Worm (Caenorhabditis elegans): Measurements from ENCODE around the gene F28H7.7.

Gene F28H7.7

DNA sequence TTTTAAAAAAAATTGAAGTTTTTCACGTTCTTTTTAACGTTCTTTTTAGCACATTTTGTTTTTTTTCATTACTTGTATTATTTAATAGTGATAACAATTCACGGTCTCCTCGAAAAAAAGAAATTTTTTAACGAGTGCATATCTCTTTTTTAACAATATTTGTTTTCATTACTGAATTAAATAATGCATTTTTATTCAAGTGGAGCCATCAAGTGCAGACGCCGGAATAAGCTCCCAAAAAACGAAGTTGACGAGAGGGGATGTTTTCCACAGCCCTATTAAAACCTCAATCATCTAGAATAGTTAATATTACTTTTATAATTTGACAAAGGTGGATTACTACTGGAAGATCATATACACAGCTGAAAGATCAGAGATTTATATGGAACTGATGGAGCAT, 2.7 kb upstream of the F28H7.7 start, which contains the start of gene irld-6:
Gene irld-6 (minus strand): TSS at position 101 of the 400 bp plus-strand sequence.
- no peak for TF ChIP-seq ref-2 (tag; optimal IDR thresholded peaks at IDR 0.05)
- no peak for TF ChIP-seq elt-4 (tag; optimal IDR thresholded peaks at IDR 0.05)
- no peak for TF ChIP-seq K09A11.1 (tag; optimal IDR thresholded peaks at IDR 0.05; ENCODE audit: insufficient read depth)
- TF ChIP-seq hlh-13 (GFP tag; optimal IDR thresholded peaks at IDR 0.05): no peak
- TF ChIP-seq sox-4 (tag; optimal IDR thresholded peaks at IDR 0.05): no peak
- no peak for TF ChIP-seq fkh-6 (tag; optimal IDR thresholded peaks at IDR 0.05)
- no peak for TF ChIP-seq pqm-1 (tag; optimal IDR thresholded peaks at IDR 0.05)
- TF ChIP-seq mec-3 (tag; optimal IDR thresholded peaks at IDR 0.05; ENCODE audit: borderline replicate concordance): no peak
- TF ChIP-seq ceh-6 (GFP tag; optimal IDR thresholded peaks at IDR 0.05): no peak
- TF ChIP-seq syd-9 (tag; optimal IDR thresholded peaks at IDR 0.05): no peak
- TF ChIP-seq pag-3 (tag; optimal IDR thresholded peaks at IDR 0.05; ENCODE audit: borderline replicate concordance): no peak
- TF ChIP-seq rnt-1 (tag; optimal IDR thresholded peaks at IDR 0.05): no peak
- TF ChIP-seq dve-1 (tag; optimal IDR thresholded peaks at IDR 0.05): no peak
- TF ChIP-seq unc-3 (GFP tag; conservative IDR thresholded peaks at IDR 0.05): no peak
- TF ChIP-seq unc-3 (tag; optimal IDR thresholded peaks at IDR 0.05): no peak
- TF ChIP-seq ceh-45 (GFP tag; IDR thresholded peaks at IDR 0.05): no peak
- no peak for TF ChIP-seq eyg-1 (tag; optimal IDR thresholded peaks at IDR 0.05)
- TF ChIP-seq odd-2 (tag; optimal IDR thresholded peaks at IDR 0.05): no peak
- TF ChIP-seq pha-4 (tag; optimal IDR thresholded peaks at IDR 0.05): no peak

DNA sequence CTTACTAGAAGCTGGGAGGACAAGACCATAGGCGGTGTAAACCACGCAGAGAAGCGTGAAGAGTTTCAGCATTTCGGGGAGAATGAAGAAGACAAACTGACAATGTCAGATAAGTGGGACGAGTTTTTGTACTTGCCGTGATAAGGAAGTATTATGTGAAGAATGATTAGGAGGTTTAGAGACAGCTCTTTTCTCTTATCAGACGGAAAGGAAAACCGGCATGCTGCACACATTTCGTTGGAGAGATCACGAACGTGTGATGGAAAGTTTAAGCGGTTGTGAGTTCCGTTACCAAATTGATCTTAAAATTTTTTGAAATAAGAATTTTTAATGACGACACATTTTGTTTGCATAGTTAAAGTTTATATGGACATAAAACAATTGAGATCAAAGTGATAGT, 3.3 kb downstream of the F28H7.7 start, which contains the start of gene F28H7.3:
Gene F28H7.3 (minus strand): TSS at position 159 of the 400 bp plus-strand sequence.
- TF ChIP-seq hlh-15 (tag; optimal IDR thresholded peaks at IDR 0.05): no peak
- peak; percentile 78 for TF ChIP-seq elt-2 (tag; optimal IDR thresholded peaks at IDR 0.05)

DNA sequence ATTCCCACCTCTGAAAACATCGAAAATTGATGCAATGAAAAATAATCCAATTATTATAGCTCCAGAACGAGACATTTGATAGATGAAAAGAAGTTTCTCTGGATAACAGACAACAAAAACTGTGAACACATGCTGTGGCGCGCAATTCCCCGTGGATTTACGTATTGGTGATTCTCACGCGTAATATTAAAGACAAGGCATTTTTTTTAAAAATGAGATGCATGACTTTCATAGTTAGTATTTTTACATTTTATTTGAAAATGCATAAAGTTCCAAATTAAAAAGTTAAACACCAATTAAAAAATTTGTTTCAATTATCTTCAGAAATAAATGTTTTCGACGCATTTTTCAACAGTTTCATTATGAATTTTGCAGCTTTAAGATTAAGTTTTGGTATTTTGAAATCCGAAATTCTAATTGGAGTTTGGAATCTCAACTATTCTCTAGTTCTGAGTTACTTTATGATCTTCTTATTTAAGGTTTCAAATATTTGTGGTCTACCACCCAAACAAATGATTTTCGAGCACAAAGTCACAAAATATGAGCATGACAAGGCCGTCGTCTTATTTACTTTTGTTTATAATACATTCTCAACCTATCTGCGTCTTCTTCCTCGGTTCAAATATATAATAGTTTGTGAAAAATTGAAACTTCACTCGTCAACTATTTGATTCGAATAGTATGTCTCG, 6.5 kb downstream of the F28H7.7 start, which contains the start of the genes selt-1.2 and F28H7.2:
Gene selt-1.2 (minus strand): TSS at position 101 of the 689 bp plus-strand sequence.
Gene F28H7.2 (plus strand): TSS at position 639 of the 689 bp plus-strand sequence.
- no peak for TF ChIP-seq ref-2 (tag; optimal IDR thresholded peaks at IDR 0.05)
- no peak for TF ChIP-seq elt-2 (tag; optimal IDR thresholded peaks at IDR 0.05)
- no peak for TF ChIP-seq ttx-3 (tag; optimal IDR thresholded peaks at IDR 0.05)
- no peak for TF ChIP-seq hlh-8 (tag; optimal IDR thresholded peaks at IDR 0.05)
- no peak for TF ChIP-seq mec-3 (tag; optimal IDR thresholded peaks at IDR 0.05; ENCODE audit: borderline replicate concordance)

DNA sequence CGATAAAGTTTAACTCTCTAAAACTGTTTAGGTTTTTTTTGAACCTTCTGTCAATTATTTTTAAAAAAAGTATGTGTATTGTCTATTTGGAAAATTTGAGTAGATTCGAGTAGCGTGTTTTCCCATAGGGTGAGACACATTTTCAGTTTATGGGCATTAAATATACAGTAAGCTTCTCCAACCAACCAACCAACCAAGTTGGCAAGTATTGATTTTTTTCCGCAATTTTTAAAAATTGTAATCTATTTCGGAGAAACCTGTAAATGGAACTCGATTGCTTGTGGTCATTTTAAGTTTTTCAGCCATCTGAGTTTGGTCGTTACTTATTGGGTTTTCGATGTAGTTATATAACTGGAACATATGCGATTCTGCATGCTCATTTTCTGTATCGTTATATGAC, 8.9 kb downstream of the F28H7.7 start, which contains the start of gene srj-21:
Gene srj-21 (plus strand): TSS at position 301 of the 400 bp plus-strand sequence.
- TF ChIP-seq pat-9 (tag; optimal IDR thresholded peaks at IDR 0.05): no peak
- no peak for TF ChIP-seq madf-2 (tag; optimal IDR thresholded peaks at IDR 0.05)
- TF ChIP-seq ztf-16 (tag; optimal IDR thresholded peaks at IDR 0.05): no peak
- no peak for TF ChIP-seq T23F11.4 (GFP tag; optimal IDR thresholded peaks at IDR 0.05)
- TF ChIP-seq mec-3 (tag; optimal IDR thresholded peaks at IDR 0.05; ENCODE audit: borderline replicate concordance): no peak
- no peak for TF ChIP-seq F13H6.1 (tag; optimal IDR thresholded peaks at IDR 0.05)

DNA sequence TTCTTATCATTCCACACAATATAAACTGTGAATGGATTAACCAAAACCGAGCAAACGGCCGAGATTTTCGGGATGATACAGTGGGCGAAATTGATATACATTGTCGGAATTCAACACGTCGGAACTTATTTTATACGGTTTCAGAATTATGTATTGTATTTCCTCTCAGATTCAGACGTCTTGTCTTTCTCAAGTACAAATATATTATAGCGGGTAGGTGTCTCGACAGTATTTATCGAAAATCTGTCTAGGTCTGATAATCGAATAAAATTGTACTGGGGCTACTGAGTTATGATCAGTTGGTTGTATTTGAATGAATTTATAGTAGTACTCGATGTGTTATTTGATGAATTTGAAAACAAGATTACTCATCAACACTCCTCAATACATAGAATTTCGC, 10.3 kb downstream of the F28H7.7 start, which contains the start of gene srj-22:
Gene srj-22 (minus strand): TSS at position 101 of the 400 bp plus-strand sequence.
- TF ChIP-seq fkh-6 (tag; optimal IDR thresholded peaks at IDR 0.05) (no peak), C08G9.2 (tag; optimal IDR thresholded peaks at IDR 0.05) (no peak), tbx-2 (tag; optimal IDR thresholded peaks at IDR 0.05) (no peak), ets-4 (tag; optimal IDR thresholded peaks at IDR 0.05) (no peak), pat-9 (tag; optimal IDR thresholded peaks at IDR 0.05) (no peak), dve-1 (tag; optimal IDR thresholded peaks at IDR 0.05) (no peak), hlh-8 (tag; optimal IDR thresholded peaks at IDR 0.05) (no peak), ceh-30 (tag; optimal IDR thresholded peaks at IDR 0.05) (no peak), dmd-4 (tag; optimal IDR thresholded peaks at IDR 0.05; ENCODE audit: borderline replicate concordance) (no peak), nhr-232 (tag; optimal IDR thresholded peaks at IDR 0.05) (no peak), eyg-1 (tag; optimal IDR thresholded peaks at IDR 0.05) (no peak), gmeb-2 (tag; optimal IDR thresholded peaks at IDR 0.05) (no peak), C38D4.7 (GFP tag; optimal IDR thresholded peaks at IDR 0.05) (no peak), K02D7.2 (tag; optimal IDR thresholded peaks at IDR 0.05) (no peak), lin-11 (tag; optimal IDR thresholded peaks at IDR 0.05) (no peak), nfya-1 (tag; optimal IDR thresholded peaks at IDR 0.05) (no peak), ztf-16 (tag; optimal IDR thresholded peaks at IDR 0.05) (no peak), hlh-30 (tag; optimal IDR thresholded peaks at IDR 0.05; ENCODE audit: insufficient read depth) (no peak)
